Worm (Caenorhabditis elegans) whole organism, L2 larva: ENCODE data around the gene cpsf-3.

Experiments used
- C34F6.9 ChIP-seq: fragments of 150-350 bp; optimal IDR thresholded peaks from 2 replicates; lab custom pipeline; 2014; ENCODE audit warnings: missing biosample characterization, missing genetic modification characterization
- F13H6.1 ChIP-seq: sonication (generic microtip); optimal IDR thresholded peaks from 2 replicates; lab custom pipeline; 2016; ENCODE audit warnings: missing genetic modification characterization, missing compliant biosample characterization
- R02D3.7 ChIP-seq: fragments of 150-350 bp; optimal IDR thresholded peaks from 2 replicates; lab custom pipeline; 2014; ENCODE audit warnings: missing biosample characterization, missing genetic modification characterization
- Y55F3AM.14 ChIP-seq: fragments of 200-800 bp; sonication (Bioruptor generic); optimal IDR thresholded peaks from 2 replicates; lab custom pipeline; 2018; ENCODE audit warnings: mild to moderate bottlenecking, missing genetic modification characterization, missing compliant biosample characterization
- ZK546.5 ChIP-seq: sonication (generic microtip); optimal IDR thresholded peaks from 2 replicates; lab custom pipeline; 2017; ENCODE audit warnings: missing biosample characterization, missing genetic modification characterization
- alr-1 ChIP-seq: fragments of 150-350 bp; optimal IDR thresholded peaks from 2 replicates; lab custom pipeline; 2014; ENCODE audit warnings: missing biosample characterization, missing genetic modification characterization
- aly-2 ChIP-seq: fragments of 150-350 bp; optimal IDR thresholded peaks from 2 replicates; lab custom pipeline; 2014; ENCODE audit warnings: missing biosample characterization, missing genetic modification characterization
- ama-1 ChIP-seq: fragments of 150-350 bp; optimal IDR thresholded peaks from 2 replicates; lab custom pipeline; 2018; ENCODE audit warnings: inconsistent platforms
- blmp-1 ChIP-seq: sonication (generic microtip); optimal IDR thresholded peaks from 2 replicates; lab custom pipeline; 2017; ENCODE audit warnings: missing genetic modification characterization, mild to moderate bottlenecking, missing compliant biosample characterization, antibody characterized with exemption, moderate library complexity; ENCODE audit not compliant: insufficient read depth
- ceh-16 ChIP-seq: fragments of 150-350 bp; optimal IDR thresholded peaks from 2 replicates; lab custom pipeline; 2014; ENCODE audit warnings: missing biosample characterization, missing genetic modification characterization
- ceh-82 ChIP-seq: fragments of 150-350 bp; optimal IDR thresholded peaks from 2 replicates; lab custom pipeline; 2014; ENCODE audit warnings: missing biosample characterization, missing genetic modification characterization
- crh-2 ChIP-seq: sonication (generic microtip); optimal IDR thresholded peaks from 2 replicates; lab custom pipeline; 2017; ENCODE audit warnings: missing biosample characterization, missing genetic modification characterization
- dmd-4 ChIP-seq: sonication (generic microtip); optimal IDR thresholded peaks from 2 replicates; lab custom pipeline; 2017; ENCODE audit warnings: missing biosample characterization, missing genetic modification characterization
- egl-27 ChIP-seq: sonication (generic microtip); optimal IDR thresholded peaks from 3 replicates; lab custom pipeline; 2017; ENCODE audit warnings: missing biosample characterization, missing genetic modification reagents, missing genetic modification characterization
- elt-1 ChIP-seq: fragments of 150-350 bp; optimal IDR thresholded peaks from 2 replicates; lab custom pipeline; 2014; ENCODE audit warnings: missing biosample characterization, missing genetic modification characterization
- elt-3 ChIP-seq: sonication (generic microtip); optimal IDR thresholded peaks from 2 replicates; lab custom pipeline; 2017; ENCODE audit warnings: missing biosample characterization, missing genetic modification characterization
- fos-1 ChIP-seq: fragments of 150-350 bp; optimal IDR thresholded peaks from 2 replicates; lab custom pipeline; 2014; ENCODE audit warnings: missing biosample characterization, missing genetic modification characterization
- gmeb-1 ChIP-seq: fragments of 150-350 bp; optimal IDR thresholded peaks from 2 replicates; lab custom pipeline; 2014; ENCODE audit warnings: missing biosample characterization, missing genetic modification characterization
- lin-11 ChIP-seq: fragments of 150-350 bp; sonication (generic microtip); optimal IDR thresholded peaks from 2 replicates; lab custom pipeline; 2014; ENCODE audit warnings: missing biosample characterization, missing genetic modification characterization, inconsistent platforms, mixed read lengths
- lin-13 ChIP-seq: fragments of 150-350 bp; optimal IDR thresholded peaks from 2 replicates; lab custom pipeline; 2014; ENCODE audit warnings: missing biosample characterization, missing genetic modification reagents, missing genetic modification characterization
- lin-39 ChIP-seq: fragments of 150-350 bp; optimal IDR thresholded peaks from 2 replicates; lab custom pipeline; 2014; ENCODE audit warnings: missing biosample characterization, missing genetic modification reagents, missing genetic modification characterization
- lsy-2 ChIP-seq, 2 experiments: fragments of 150-350 bp in 1 of 2; sonication (generic microtip) in 1 of 2; optimal IDR thresholded peaks; 2 replicates each; lab custom pipeline; 2014 to 2017; ENCODE audit warnings: missing biosample characterization in 2 of 2, missing genetic modification characterization in 2 of 2
- mab-5 ChIP-seq: fragments of 150-350 bp; optimal IDR thresholded peaks from 2 replicates; lab custom pipeline; 2014; ENCODE audit warnings: missing biosample characterization, missing genetic modification characterization
- mbf-1 ChIP-seq: sonication (generic microtip); optimal IDR thresholded peaks from 2 replicates; lab custom pipeline; 2017; ENCODE audit warnings: missing biosample characterization, missing genetic modification characterization
- mdl-1 ChIP-seq, 2 experiments: fragments of 150-350 bp in 1 of 2; sonication (generic microtip) in 1 of 2; optimal IDR thresholded peaks; 2 replicates each; lab custom pipeline; 2017; ENCODE audit warnings: missing biosample characterization in 2 of 2, missing genetic modification characterization in 2 of 2
- nhr-10 ChIP-seq: sonication (generic microtip); optimal IDR thresholded peaks from 2 replicates; lab custom pipeline; 2017; ENCODE audit warnings: missing biosample characterization, missing genetic modification characterization
- nhr-11 ChIP-seq: fragments of 150-350 bp; optimal IDR thresholded peaks from 2 replicates; lab custom pipeline; 2014; ENCODE audit warnings: missing biosample characterization, missing genetic modification characterization
- nhr-12 ChIP-seq: fragments of 150-350 bp; optimal IDR thresholded peaks from 2 replicates; lab custom pipeline; 2014; ENCODE audit warnings: missing biosample characterization, missing genetic modification characterization
- nhr-129 ChIP-seq: fragments of 150-350 bp; optimal IDR thresholded peaks from 2 replicates; lab custom pipeline; 2014; ENCODE audit warnings: missing biosample characterization, missing genetic modification characterization
- nhr-21 ChIP-seq: fragments of 150-350 bp; optimal IDR thresholded peaks from 2 replicates; lab custom pipeline; 2014; ENCODE audit warnings: missing biosample characterization, missing genetic modification characterization
- nhr-23 ChIP-seq: fragments of 150-350 bp; optimal IDR thresholded peaks from 2 replicates; lab custom pipeline; 2014; ENCODE audit warnings: missing biosample characterization, missing genetic modification reagents, missing genetic modification characterization
- nhr-237 ChIP-seq: fragments of 150-350 bp; optimal IDR thresholded peaks from 2 replicates; lab custom pipeline; 2014; ENCODE audit warnings: missing biosample characterization, missing genetic modification characterization
- nhr-25 ChIP-seq: fragments of 150-350 bp; sonication (generic microtip); optimal IDR thresholded peaks from 3 replicates; lab custom pipeline; 2014; ENCODE audit warnings: missing biosample characterization, missing genetic modification characterization
- nhr-6 ChIP-seq: fragments of 150-350 bp; optimal IDR thresholded peaks from 2 replicates; lab custom pipeline; 2014; ENCODE audit warnings: missing biosample characterization, missing genetic modification characterization
- nhr-77 ChIP-seq: fragments of 150-350 bp; optimal IDR thresholded peaks from 2 replicates; lab custom pipeline; 2014; ENCODE audit warnings: missing biosample characterization, missing genetic modification characterization
- peb-1 ChIP-seq: fragments of 150-350 bp; optimal IDR thresholded peaks from 2 replicates; lab custom pipeline; 2014; ENCODE audit warnings: missing biosample characterization, missing genetic modification characterization
- sem-4 ChIP-seq: fragments of 150-350 bp; optimal IDR thresholded peaks from 2 replicates; lab custom pipeline; 2014; ENCODE audit warnings: missing biosample characterization, missing genetic modification reagents, missing genetic modification characterization
- skn-1 ChIP-seq: sonication (generic microtip); optimal IDR thresholded peaks from 2 replicates; lab custom pipeline; 2017; ENCODE audit warnings: missing biosample characterization, missing genetic modification characterization
- sma-3 ChIP-seq: sonication (generic microtip); optimal IDR thresholded peaks from 2 replicates; lab custom pipeline; 2016; ENCODE audit warnings: missing genetic modification reagents, missing genetic modification characterization, missing compliant biosample characterization
- sma-9 ChIP-seq, 2 experiments: fragments of 150-350 bp in 1 of 2; sonication (generic microtip) in 1 of 2; optimal IDR thresholded peaks; 2 replicates each; lab custom pipeline; 2014 to 2016; ENCODE audit warnings: missing genetic modification characterization in 2 of 2, mild to moderate bottlenecking in 1 of 2, missing biosample characterization in 1 of 2, missing compliant biosample characterization in 1 of 2, missing genetic modification reagents in 1 of 2, moderate library complexity in 1 of 2
- snpc-4 ChIP-seq: fragments of 150-350 bp; optimal IDR thresholded peaks from 2 replicates; lab custom pipeline; 2014; ENCODE audit warnings: missing biosample characterization, missing genetic modification characterization
- unc-39 ChIP-seq: fragments of 150-350 bp; optimal IDR thresholded peaks from 2 replicates; lab custom pipeline; 2014; ENCODE audit warnings: missing biosample characterization, missing genetic modification characterization
- unc-55 ChIP-seq: fragments of 150-350 bp; sonication (generic microtip); optimal IDR thresholded peaks from 3 replicates; lab custom pipeline; 2014; ENCODE audit warnings: missing biosample characterization, missing genetic modification reagents, missing genetic modification characterization
- unc-62 ChIP-seq: fragments of 150-350 bp; optimal IDR thresholded peaks from 2 replicates; lab custom pipeline; 2014; ENCODE audit warnings: missing biosample characterization, missing genetic modification reagents, missing genetic modification characterization
- zag-1 ChIP-seq: fragments of 150-350 bp; optimal IDR thresholded peaks from 2 replicates; lab custom pipeline; 2014; ENCODE audit warnings: missing biosample characterization, missing genetic modification characterization
- ztf-1 ChIP-seq: fragments of 200-800 bp; sonication (Bioruptor generic); conservative IDR thresholded peaks from 2 replicates; pipeline ENCODE4 v1.3.6; 2022; ENCODE audit warnings: missing genetic modification characterization, missing compliant biosample characterization
- ztf-11 ChIP-seq: sonication (generic microtip); optimal IDR thresholded peaks from 2 replicates; lab custom pipeline; 2017; ENCODE audit warnings: missing biosample characterization, missing genetic modification characterization
- ztf-4 ChIP-seq: fragments of 150-350 bp; optimal IDR thresholded peaks from 2 replicates; lab custom pipeline; 2014; ENCODE audit warnings: missing biosample characterization, missing genetic modification characterization

Gene cpsf-3

ce11 chrIV:13315344-13315743 is 32.7 kb upstream of the cpsf-3 start, which contains the start of gene fat-1:
TSS of gene fat-1 (plus strand) at chrIV:13315644.
- TF ChIP-seq nhr-77 (tag; lab: Kevin White, UChicago) (no peak), egl-27 (tag; lab: Kevin White, UChicago) (no peak), nhr-6 (tag; lab: Kevin White, UChicago) (no peak), unc-39 (no peak), gmeb-1 (tag; lab: Kevin White, UChicago) (no peak), lin-39 (no peak), lsy-2 (tag; optimal IDR thresholded peaks at IDR 0.05; lab: Kevin White, UChicago) (no peak), Y55F3AM.14 (GFP tag; lab: Kevin White, UChicago) (no peak), nhr-237 (tag; lab: Kevin White, UChicago) (no peak), elt-1 (tag; lab: Kevin White, UChicago) (no peak), elt-3 (tag; lab: Kevin White, UChicago) (no peak), ZK546.5 (tag; lab: Kevin White, UChicago) (no peak), unc-55 (no peak), alr-1 (no peak), ama-1 (lab: Kevin White, UChicago) (no peak)

- TF ChIP-seq zag-1: no peak
- no peak for TF ChIP-seq mdl-1 (tag; optimal IDR thresholded peaks at IDR 0.05; lab: Kevin White, UChicago)
- TF ChIP-seq dmd-4: no peak
- TF ChIP-seq aly-2 (tag; lab: Kevin White, UChicago): no peak
- peak; percentile 22 for TF ChIP-seq nhr-129 (tag; lab: Kevin White, UChicago)
- TF ChIP-seq lin-11 (tag; lab: Kevin White, UChicago): no peak
- no peak for TF ChIP-seq nhr-10 (tag; lab: Kevin White, UChicago)
- TF ChIP-seq blmp-1: no peak
- no peak for TF ChIP-seq ztf-1 (GFP tag; lab: Robert Waterston, UW)
- TF ChIP-seq egl-27 (tag; lab: Kevin White, UChicago): no peak
- TF ChIP-seq ztf-4: no peak
- TF ChIP-seq F13H6.1 (tag; lab: Kevin White, UChicago): peak; percentile 60
- no peak for TF ChIP-seq ZK546.5 (tag; lab: Kevin White, UChicago)
- no peak for TF ChIP-seq sem-4 (tag; lab: Kevin White, UChicago)
- no peak for TF ChIP-seq Y55F3AM.14 (GFP tag; lab: Kevin White, UChicago)
- TF ChIP-seq nhr-77 (tag; lab: Kevin White, UChicago): no peak
- peak; percentile 9 for TF ChIP-seq C34F6.9 (tag; lab: Kevin White, UChicago)
- no peak for TF ChIP-seq nhr-23 (tag; lab: Kevin White, UChicago)
- peak; percentile 88 for TF ChIP-seq fos-1 (tag; lab: Kevin White, UChicago)
- TF ChIP-seq elt-3 (tag; lab: Kevin White, UChicago): no peak
- TF ChIP-seq nhr-237 (tag; lab: Kevin White, UChicago): no peak
- no peak for TF ChIP-seq nhr-25
- TF ChIP-seq crh-2: peak; percentile 93
- no peak for TF ChIP-seq mab-5 (tag; lab: Kevin White, UChicago)
- no peak for TF ChIP-seq ztf-11 (tag; lab: Kevin White, UChicago)
- peak in 1 of 2 experiments; percentile 8 for TF ChIP-seq lsy-2 (tag; optimal IDR thresholded peaks at IDR 0.05; lab: Kevin White, UChicago)
- no peak for TF ChIP-seq gmeb-1 (tag; lab: Kevin White, UChicago)
- TF ChIP-seq ceh-82 (tag; lab: Kevin White, UChicago): no peak
- peak; percentile 0 for TF ChIP-seq nhr-21 (tag; lab: Kevin White, UChicago)
- peak; percentile 73 for TF ChIP-seq sma-9 (GFP tag; optimal IDR thresholded peaks at IDR 0.05; lab: Kevin White, UChicago)
- TF ChIP-seq sma-9 (tag; optimal IDR thresholded peaks at IDR 0.05; lab: Kevin White, UChicago): no peak
- peak; percentile 11 for TF ChIP-seq lin-13 (GFP tag; lab: Kevin White, UChicago)
- no peak for TF ChIP-seq ceh-16
- no peak for TF ChIP-seq mbf-1 (tag; lab: Kevin White, UChicago)
- TF ChIP-seq elt-1 (tag; lab: Kevin White, UChicago): no peak
- no peak for TF ChIP-seq snpc-4
- TF ChIP-seq nhr-11 (tag; lab: Kevin White, UChicago): no peak
- no peak for TF ChIP-seq unc-55
- TF ChIP-seq nhr-12 (tag; lab: Kevin White, UChicago): no peak
- TF ChIP-seq R02D3.7 (tag; lab: Kevin White, UChicago): no peak
- TF ChIP-seq unc-39: no peak
- TF ChIP-seq alr-1: no peak
- no peak for TF ChIP-seq skn-1
- TF ChIP-seq ama-1 (lab: Kevin White, UChicago): no peak
- no peak for TF ChIP-seq peb-1 (tag; lab: Kevin White, UChicago)
- TF ChIP-seq sma-3 (GFP tag; lab: Kevin White, UChicago): peak; percentile 23
- TF ChIP-seq lin-39: no peak
- no peak for TF ChIP-seq unc-62
- no peak for TF ChIP-seq nhr-6 (tag; lab: Kevin White, UChicago)
These were observed 31.5 kb upstream of the cpsf-3 start for ce11 chrIV:13314181-13314580.
